Worm (Caenorhabditis elegans) whole organism, mixed stage, embryonic: ENCODE measurements around the gene F23F1.2.

Source experiments
- M03D4.4 ChIP-seq: sonication (generic microtip); optimal IDR thresholded peaks from 2 replicates; lab custom pipeline; 2017; ENCODE audit warnings: mild to moderate bottlenecking, missing genetic modification characterization, missing compliant biosample characterization
- blmp-1 ChIP-seq: fragments of 150-350 bp; optimal IDR thresholded peaks from 2 replicates; lab custom pipeline; 2014; ENCODE audit warnings: missing biosample characterization, missing genetic modification characterization
- ces-1 ChIP-seq: fragments of 150-350 bp; optimal IDR thresholded peaks from 2 replicates; lab custom pipeline; 2014; ENCODE audit warnings: missing biosample characterization, missing genetic modification reagents, missing genetic modification characterization
- elt-1 ChIP-seq: sonication (generic microtip); optimal IDR thresholded peaks from 2 replicates; lab custom pipeline; 2017; ENCODE audit warnings: missing genetic modification characterization, mild to moderate bottlenecking, missing compliant biosample characterization, antibody characterized with exemption, moderate library complexity, borderline replicate concordance; ENCODE audit not compliant: insufficient read depth
- lsy-2 ChIP-seq: fragments of 150-350 bp; optimal IDR thresholded peaks from 2 replicates; lab custom pipeline; 2014; ENCODE audit warnings: missing biosample characterization, missing genetic modification characterization
- nhr-76 ChIP-seq: sonication (generic microtip); optimal IDR thresholded peaks from 2 replicates; lab custom pipeline; 2017; ENCODE audit warnings: missing biosample characterization, missing genetic modification characterization
- sem-2 ChIP-seq: fragments of 200-800 bp; sonication (Bioruptor generic); optimal IDR thresholded peaks from 2 replicates; lab custom pipeline; 2018; ENCODE audit warnings: mild to moderate bottlenecking, missing genetic modification characterization, missing compliant biosample characterization
- snpc-4 ChIP-seq: fragments of 150-350 bp; optimal IDR thresholded peaks from 2 replicates; lab custom pipeline; 2014; ENCODE audit warnings: missing biosample characterization, missing genetic modification characterization
- ztf-11 ChIP-seq: fragments of 150-350 bp; optimal IDR thresholded peaks from 2 replicates; lab custom pipeline; 2014; ENCODE audit warnings: missing biosample characterization, missing genetic modification characterization

- TF ChIP-seq ztf-11 = no peak
- no peak for TF ChIP-seq lsy-2 (tag; lab: Kevin White, UChicago)
- TF ChIP-seq blmp-1 (tag; lab: Kevin White, UChicago) = no peak
- TF ChIP-seq elt-1 (tag; lab: Kevin White, UChicago) = no peak
- no peak for TF ChIP-seq ces-1
- no peak for TF ChIP-seq M03D4.4 (tag; lab: Kevin White, UChicago)
- TF ChIP-seq nhr-76 = no peak
- no peak for TF ChIP-seq sem-2 (GFP tag; lab: Kevin White, UChicago)
- TF ChIP-seq snpc-4 = no peak
Observed at ce11 chrII:6349-6748, 27.7 kb upstream of the F23F1.2 start, which contains the start of gene osta-1.
